Fruit fly (Drosophila melanogaster) whole organism, prepupa: ENCODE results near the gene Cftr.

Source experiments
- Blimp-1 ChIP-seq: fragments of 200-800 bp; sonication (Bioruptor generic); optimal IDR thresholded peaks from 3 replicates; lab custom pipeline; 2017; ENCODE audit warnings: missing biosample characterization, missing genetic modification characterization, mild to moderate bottlenecking, moderate library complexity, missing genetic modification reagents
- CG10631 ChIP-seq: fragments of 200-800 bp; sonication (Bioruptor generic); optimal IDR thresholded peaks from 2 replicates; lab custom pipeline; 2016; ENCODE audit warnings: missing biosample characterization, missing genetic modification characterization
- CG11902 ChIP-seq: fragments of 200-800 bp; sonication (Bioruptor generic); optimal IDR thresholded peaks from 3 replicates; lab custom pipeline; 2016; ENCODE audit warnings: missing biosample characterization, missing genetic modification characterization
- CG1621 ChIP-seq: fragments of 200-800 bp; sonication (Bioruptor generic); optimal IDR thresholded peaks from 3 replicates; lab custom pipeline; 2018; ENCODE audit warnings: missing biosample characterization, mild to moderate bottlenecking, missing genetic modification characterization
- CG16779 ChIP-seq: fragments of 200-800 bp; sonication (Bioruptor generic); optimal IDR thresholded peaks from 3 replicates; lab custom pipeline; 2017; ENCODE audit warnings: missing biosample characterization, mild to moderate bottlenecking, missing genetic modification characterization
- CG31627 ChIP-seq: fragments of 200-800 bp; sonication (Bioruptor generic); optimal IDR thresholded peaks from 3 replicates; lab custom pipeline; 2016; ENCODE audit warnings: missing biosample characterization, missing genetic modification characterization
- CG32006 ChIP-seq: fragments of 200-800 bp; sonication (Bioruptor generic); optimal IDR thresholded peaks from 3 replicates; lab custom pipeline; 2017; ENCODE audit warnings: missing biosample characterization, mild to moderate bottlenecking, missing genetic modification characterization
- CG3919 ChIP-seq: fragments of 200-800 bp; sonication (Bioruptor generic); optimal IDR thresholded peaks from 3 replicates; lab custom pipeline; 2016; ENCODE audit warnings: missing biosample characterization, missing genetic modification characterization
- CG6276 ChIP-seq: fragments of 200-800 bp; sonication (Bioruptor generic); optimal IDR thresholded peaks from 2 replicates; lab custom pipeline; 2017; ENCODE audit warnings: missing biosample characterization, mild to moderate bottlenecking, missing genetic modification characterization
- CG7368 ChIP-seq: fragments of 200-800 bp; sonication (Bioruptor generic); optimal IDR thresholded peaks from 3 replicates; lab custom pipeline; 2016; ENCODE audit warnings: missing biosample characterization, missing genetic modification characterization
- CG8319 ChIP-seq: fragments of 200-800 bp; sonication (Bioruptor generic); optimal IDR thresholded peaks from 3 replicates; lab custom pipeline; 2016; ENCODE audit warnings: missing biosample characterization, missing genetic modification characterization
- Eip75B ChIP-seq: fragments of 200-800 bp; sonication (Bioruptor generic); optimal IDR thresholded peaks from 3 replicates; lab custom pipeline; 2016; ENCODE audit warnings: missing biosample characterization, missing genetic modification characterization
- Eip78C ChIP-seq: fragments of 200-800 bp; sonication (Bioruptor generic); peaks from one replicate; lab custom pipeline; 2016; ENCODE audit warnings: missing biosample characterization, missing genetic modification characterization
- Eip93F ChIP-seq: fragments of 200-800 bp; sonication (Bioruptor generic); optimal IDR thresholded peaks from 2 replicates; lab custom pipeline; 2016; ENCODE audit warnings: missing biosample characterization, mild to moderate bottlenecking, missing genetic modification characterization
- Ets21C ChIP-seq: fragments of 200-800 bp; sonication (Bioruptor generic); optimal IDR thresholded peaks from 3 replicates; lab custom pipeline; 2016; ENCODE audit warnings: missing biosample characterization, missing genetic modification characterization
- Hr4 ChIP-seq: fragments of 200-800 bp; sonication (Bioruptor generic); optimal IDR thresholded peaks from 3 replicates; lab custom pipeline; 2016; ENCODE audit warnings: missing biosample characterization, missing genetic modification characterization
- Met ChIP-seq: fragments of 200-800 bp; sonication (Bioruptor generic); optimal IDR thresholded peaks from 3 replicates; lab custom pipeline; 2016; ENCODE audit warnings: missing biosample characterization, missing genetic modification characterization
- Smox ChIP-seq: fragments of 200-800 bp; sonication (Bioruptor generic); optimal IDR thresholded peaks from 3 replicates; lab custom pipeline; 2016; ENCODE audit warnings: missing biosample characterization, missing genetic modification characterization
- Sox102F ChIP-seq: fragments of 200-800 bp; sonication (Bioruptor generic); optimal IDR thresholded peaks from 2 replicates; lab custom pipeline; 2016; ENCODE audit warnings: missing biosample characterization, mild to moderate bottlenecking, missing genetic modification characterization
- Sox14 ChIP-seq: fragments of 200-800 bp; sonication (Bioruptor generic); optimal IDR thresholded peaks from 3 replicates; lab custom pipeline; 2016; ENCODE audit warnings: missing biosample characterization, missing genetic modification characterization
- Sox15 ChIP-seq: fragments of 200-800 bp; sonication (Bioruptor generic); optimal IDR thresholded peaks from 3 replicates; lab custom pipeline; 2016; ENCODE audit warnings: missing biosample characterization, missing genetic modification characterization
- achi ChIP-seq: fragments of 200-800 bp; sonication (Bioruptor generic); optimal IDR thresholded peaks from 3 replicates; lab custom pipeline; 2016; ENCODE audit warnings: missing biosample characterization, missing genetic modification characterization
- cyc ChIP-seq: fragments of 200-800 bp; sonication (Bioruptor generic); optimal IDR thresholded peaks from 3 replicates; lab custom pipeline; 2016; ENCODE audit warnings: missing biosample characterization, missing genetic modification characterization
- dac ChIP-seq: fragments of 200-800 bp; sonication (Bioruptor generic); optimal IDR thresholded peaks from 2 replicates; lab custom pipeline; 2017; ENCODE audit warnings: missing biosample characterization, mild to moderate bottlenecking, missing genetic modification characterization
- esn ChIP-seq: fragments of 200-800 bp; sonication (Bioruptor generic); optimal IDR thresholded peaks from 2 replicates; lab custom pipeline; 2016; ENCODE audit warnings: missing biosample characterization, mild to moderate bottlenecking, missing genetic modification characterization, moderate library complexity
- fd85E ChIP-seq: fragments of 200-800 bp; sonication (Bioruptor generic); optimal IDR thresholded peaks from 3 replicates; lab custom pipeline; 2016; ENCODE audit warnings: missing biosample characterization, missing genetic modification characterization
- fkh ChIP-seq: fragments of 200-800 bp; sonication (Bioruptor generic); optimal IDR thresholded peaks from 3 replicates; lab custom pipeline; 2017; ENCODE audit warnings: missing biosample characterization, mild to moderate bottlenecking, missing genetic modification characterization, moderate library complexity
- lz ChIP-seq: fragments of 200-800 bp; sonication (Bioruptor generic); optimal IDR thresholded peaks from 3 replicates; lab custom pipeline; 2016; ENCODE audit warnings: missing biosample characterization, missing genetic modification characterization
- spab ChIP-seq: fragments of 200-800 bp; sonication (Bioruptor generic); optimal IDR thresholded peaks from 2 replicates; lab custom pipeline; 2017; ENCODE audit warnings: missing biosample characterization, mild to moderate bottlenecking, missing genetic modification characterization, missing genetic modification reagents
- svp ChIP-seq: fragments of 200-800 bp; sonication (Bioruptor generic); peaks from one replicate; lab custom pipeline; 2016; ENCODE audit warnings: missing biosample characterization, missing genetic modification characterization
- vri ChIP-seq: fragments of 200-800 bp; sonication (Bioruptor generic); optimal IDR thresholded peaks from 3 replicates; lab custom pipeline; 2016; ENCODE audit warnings: missing biosample characterization, mild to moderate bottlenecking, missing genetic modification characterization

Gene Cftr

DNA sequence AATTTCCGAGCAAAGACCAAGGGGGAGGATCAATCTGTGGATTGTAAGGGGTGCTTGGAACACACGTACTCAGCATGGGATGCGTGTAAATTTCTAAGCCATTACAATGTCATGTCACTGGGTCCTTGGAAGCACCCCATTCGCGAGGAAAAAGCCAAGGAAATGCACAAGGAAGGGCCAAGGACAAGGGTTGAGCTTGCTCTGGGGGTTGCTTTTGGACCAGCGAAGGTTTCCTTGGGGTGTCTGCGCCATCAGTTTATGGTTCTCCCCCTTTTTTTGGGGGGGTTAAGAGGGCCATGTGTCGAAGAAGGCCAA lies 37.2 kb upstream of the Cftr start:
- TF ChIP-seq fkh = no peak
- TF ChIP-seq Hr4 = no peak
- no peak for TF ChIP-seq Sox102F (GFP tag; lab: Kevin White, UChicago)
- TF ChIP-seq spab (GFP tag; lab: Kevin White, UChicago) = no peak
- TF ChIP-seq Eip93F = no peak
- TF ChIP-seq CG6276 (GFP tag; lab: Kevin White, UChicago) = no peak

DNA sequence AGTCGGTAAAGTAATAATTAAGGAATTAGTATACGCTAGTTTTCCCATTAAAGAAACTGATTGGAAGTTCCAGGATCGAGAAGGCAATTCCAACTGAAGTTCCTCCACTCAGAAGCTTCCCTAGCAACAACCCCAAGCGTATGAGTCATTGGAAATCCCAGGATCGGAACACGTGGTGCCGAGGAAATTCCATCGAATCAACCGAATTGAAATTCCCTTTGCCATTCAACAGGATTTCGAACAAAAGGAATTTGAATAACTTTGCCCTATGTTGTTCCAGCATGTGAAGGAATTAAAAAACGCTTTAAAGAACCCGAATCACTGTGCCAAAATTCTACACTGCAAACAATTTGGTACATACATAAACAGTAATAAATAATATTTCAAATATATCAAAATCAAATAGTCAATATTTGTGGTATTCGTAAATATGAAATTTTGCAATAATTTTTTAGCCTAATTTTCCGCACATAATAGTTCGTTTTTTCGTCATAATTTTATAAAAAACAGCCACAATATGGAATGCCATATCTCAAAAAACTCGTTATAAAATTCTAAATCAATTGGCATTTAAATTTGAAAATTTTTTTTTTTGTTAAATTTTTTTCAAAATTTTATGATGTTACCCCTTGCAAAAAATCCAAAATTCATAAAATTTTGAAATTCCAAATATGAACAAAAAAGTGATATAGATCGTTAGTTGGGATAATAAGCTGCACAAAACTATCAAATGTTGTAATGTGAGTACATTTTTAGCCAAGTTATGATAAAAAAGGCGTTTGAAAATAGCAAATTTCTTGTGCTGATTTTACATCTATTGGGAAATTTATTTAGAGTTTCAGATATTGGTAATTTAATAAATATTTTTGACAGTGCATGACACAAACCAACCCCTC lies 36.6 kb upstream of the Cftr start:
- TF ChIP-seq Eip78C (GFP tag; lab: Kevin White, UChicago) (peak; percentile 68), Ets21C (GFP tag; lab: Kevin White, UChicago) (no peak), CG8319 (GFP tag; lab: Kevin White, UChicago) (no peak), Met (GFP tag; lab: Kevin White, UChicago) (peak; percentile 29), CG32006 (peak; percentile 6), cyc (no peak), lz (GFP tag; lab: Kevin White, UChicago) (peak; percentile 17), svp (GFP tag; lab: Kevin White, UChicago) (peak; percentile 56), Sox15 (GFP tag; lab: Kevin White, UChicago) (no peak), Smox (GFP tag; lab: Kevin White, UChicago) (peak; percentile 27), esn (GFP tag; lab: Kevin White, UChicago) (peak; percentile 44), Blimp-1 (GFP tag; lab: Kevin White, UChicago) (no peak), CG1621 (tag; lab: Kevin White, UChicago) (no peak), CG11902 (GFP tag; lab: Kevin White, UChicago) (no peak), CG16779 (tag; lab: Kevin White, UChicago) (no peak), vri (GFP tag; lab: Kevin White, UChicago) (no peak), achi (GFP tag; lab: Kevin White, UChicago) (no peak), CG7368 (GFP tag; lab: Kevin White, UChicago) (no peak), CG31627 (GFP tag; lab: Kevin White, UChicago) (peak; percentile 20), CG10631 (peak; percentile 5), dac (GFP tag; lab: Kevin White, UChicago) (no peak)

DNA sequence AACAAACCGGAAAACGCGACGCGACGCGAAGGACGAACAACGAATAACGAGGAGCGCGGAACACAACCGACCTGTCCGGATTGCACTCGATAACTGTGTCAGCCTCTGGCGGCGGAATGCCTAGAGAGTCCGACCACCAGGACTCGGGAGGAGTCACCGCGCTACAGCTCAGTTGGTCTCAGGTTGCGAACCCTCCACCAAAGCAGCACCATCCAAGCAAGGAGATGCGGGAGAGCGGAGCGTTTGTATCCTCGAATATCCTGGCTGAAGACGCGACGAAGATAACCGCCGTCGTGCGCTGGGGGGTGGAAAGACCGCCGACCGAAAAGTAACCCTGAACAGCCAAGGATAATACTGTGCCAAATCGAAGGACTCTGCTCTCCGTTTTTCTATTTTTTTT lies 33.6 kb upstream of the Cftr start:
- TF ChIP-seq CG31627 (GFP tag; lab: Kevin White, UChicago) = no peak
- no peak for TF ChIP-seq Sox102F (GFP tag; lab: Kevin White, UChicago)

DNA sequence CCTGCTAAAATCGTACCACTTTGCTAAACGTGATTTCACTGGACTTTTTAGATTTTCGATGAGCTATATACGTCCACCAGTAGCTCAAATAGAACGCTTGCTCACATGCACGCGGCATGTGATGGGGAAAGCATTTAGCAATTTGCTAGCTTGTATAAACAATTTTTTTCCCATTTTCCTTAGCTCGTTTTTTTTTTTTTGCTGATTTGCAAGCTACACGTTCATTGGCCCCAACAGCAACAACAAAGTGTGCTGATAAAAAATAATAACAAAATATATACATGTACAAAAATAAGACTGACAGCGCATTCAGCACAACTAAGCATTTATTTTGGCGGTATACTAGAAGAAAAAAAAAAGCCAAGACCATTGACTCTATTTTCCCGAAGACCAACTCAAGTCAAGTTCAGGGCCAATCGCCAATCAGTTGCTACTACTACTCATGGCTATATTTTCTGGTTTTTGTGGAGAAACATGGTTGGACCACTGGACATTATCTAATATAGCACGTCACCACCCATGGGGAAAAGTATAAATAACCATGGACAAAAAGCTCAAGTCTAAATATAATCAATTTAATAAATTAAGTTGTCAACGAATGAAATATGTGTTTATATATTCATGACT lies 32.2 kb upstream of the Cftr start:
- TF ChIP-seq fkh = no peak
- TF ChIP-seq achi (GFP tag; lab: Kevin White, UChicago) = no peak
- TF ChIP-seq svp (GFP tag; lab: Kevin White, UChicago) = peak; percentile 57
- peak; percentile 61 for TF ChIP-seq vri (GFP tag; lab: Kevin White, UChicago)
- TF ChIP-seq Eip93F = peak; percentile 46
- TF ChIP-seq CG3919 (GFP tag; lab: Kevin White, UChicago) = no peak

DNA sequence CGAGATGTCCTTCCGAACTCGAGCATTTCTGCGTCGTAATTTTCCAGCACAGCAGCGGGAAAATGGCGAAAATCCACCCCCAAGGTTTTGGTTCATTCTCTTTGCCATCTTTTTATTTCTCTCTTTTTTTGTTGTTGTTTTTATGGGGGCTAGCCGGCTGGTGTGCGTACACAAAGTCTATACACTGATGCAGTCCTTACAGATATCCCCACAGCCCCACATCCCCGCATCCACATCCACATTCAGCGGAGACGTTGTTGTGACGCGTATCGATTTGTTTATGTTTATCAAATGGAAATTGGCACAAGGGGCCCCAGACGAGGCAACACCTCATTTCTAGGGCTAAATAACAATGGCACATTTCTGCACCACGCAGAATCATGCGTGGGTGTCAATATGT lies 31.4 kb upstream of the Cftr start:
- TF ChIP-seq Eip75B (GFP tag; lab: Kevin White, UChicago) = no peak
- TF ChIP-seq CG16779 (tag; lab: Kevin White, UChicago) = no peak
- TF ChIP-seq Sox14 (GFP tag; lab: Kevin White, UChicago) = no peak
- no peak for TF ChIP-seq CG6276 (GFP tag; lab: Kevin White, UChicago)
- TF ChIP-seq fd85E (GFP tag; lab: Kevin White, UChicago) = no peak
